Fruit fly (Drosophila melanogaster): ENCODE results near the gene CG33060.

CG33060 gene

DNA sequence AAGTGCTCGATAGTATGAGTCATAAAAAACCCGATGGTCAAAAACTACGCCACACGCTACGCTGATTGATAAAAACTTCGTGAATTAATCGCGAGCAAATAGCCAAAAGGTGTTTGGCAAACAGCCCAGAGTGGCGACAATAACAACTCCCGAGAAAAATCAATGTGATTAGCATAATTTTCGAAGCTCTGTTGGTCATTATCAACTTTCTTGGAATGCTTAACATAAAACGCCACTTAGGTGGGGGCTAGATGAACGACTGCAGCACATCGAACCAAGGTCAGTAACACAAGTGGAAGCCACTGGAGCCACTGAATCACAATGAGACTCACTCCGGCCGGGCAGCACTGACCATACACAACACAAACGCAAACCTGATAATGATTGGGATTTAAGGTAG is 6.9 kb downstream of the CG33060 start:
- TF ChIP-seq Blimp-1 (GFP tag; optimal IDR thresholded peaks at IDR 0.05), result no peak
- TF ChIP-seq Gug (GFP tag; IDR thresholded peaks at IDR 0.05), result no peak
- TF ChIP-seq OdsH (GFP tag; optimal IDR thresholded peaks at IDR 0.05), result no peak
- TF ChIP-seq Hr39 (GFP tag; optimal IDR thresholded peaks at IDR 0.05), result no peak
- TF ChIP-seq Lpt (GFP tag; optimal IDR thresholded peaks at IDR 0.05), result no peak
- no peak for TF ChIP-seq pdm3 (GFP tag; optimal IDR thresholded peaks at IDR 0.05)
- TF ChIP-seq CG10631 (GFP tag; optimal IDR thresholded peaks at IDR 0.05), result no peak
- no peak for TF ChIP-seq fkh (GFP tag; optimal IDR thresholded peaks at IDR 0.05)
- no peak for TF ChIP-seq CG9139 (GFP tag; optimal IDR thresholded peaks at IDR 0.05)

DNA sequence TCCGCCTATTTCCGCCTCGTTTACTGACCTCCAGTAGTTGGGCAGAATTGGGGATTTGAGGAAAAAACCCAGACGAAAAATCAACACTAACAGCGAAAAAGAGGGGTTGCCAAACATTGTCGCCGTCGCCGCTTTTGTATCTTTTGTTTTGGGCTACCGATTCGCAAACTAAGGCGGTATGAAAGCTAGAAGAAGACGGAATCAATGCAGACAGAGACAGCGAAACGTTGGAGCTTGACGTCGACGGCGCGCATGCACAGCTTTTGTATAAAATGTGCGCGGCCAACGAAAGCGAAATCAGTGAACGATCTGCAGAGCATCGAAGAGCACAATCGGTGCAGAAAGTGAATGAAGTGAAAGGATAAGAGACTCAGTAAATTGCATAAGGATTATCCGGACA is 7.9 kb downstream of the CG33060 start, which contains the start of gene CG4998:
CG4998 (plus strand) TSS at position 301 of the 400 bp plus-strand sequence.
- TF ChIP-seq Eip93F (GFP tag; optimal IDR thresholded peaks at IDR 0.05) (no peak), Lpt (GFP tag; optimal IDR thresholded peaks at IDR 0.05) (no peak), CG6808 (GFP tag; optimal IDR thresholded peaks at IDR 0.05) (no peak), CG8632 (GFP tag; optimal IDR thresholded peaks at IDR 0.05) (no peak), Blimp-1 (GFP tag; optimal IDR thresholded peaks at IDR 0.05) (peak; percentile 75), fd59A (GFP tag; optimal IDR thresholded peaks at IDR 0.05) (no peak), CG9139 (GFP tag; optimal IDR thresholded peaks at IDR 0.05) (no peak), Met (GFP tag; optimal IDR thresholded peaks at IDR 0.05) (no peak)

DNA sequence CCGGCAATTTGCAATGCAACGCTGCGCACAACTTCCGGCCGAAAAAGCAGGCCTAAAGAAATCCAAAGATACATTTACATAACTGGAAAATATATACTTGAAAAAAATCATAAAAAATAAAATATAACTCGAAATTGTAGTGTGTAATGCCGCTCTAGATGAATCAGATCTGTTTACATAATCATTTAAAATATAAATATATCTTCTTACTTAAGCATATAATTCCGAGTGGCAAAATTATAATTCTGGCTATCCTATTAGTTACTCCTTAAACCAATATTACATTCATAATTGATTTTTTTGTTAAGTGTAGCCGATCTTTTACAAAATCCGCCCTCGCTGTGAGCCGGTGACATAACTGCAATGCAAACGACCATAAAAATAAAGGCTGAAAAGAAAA is 8.6 kb downstream of the CG33060 start:
- peak; percentile 34; the same call in 1 of the 3 replicates for TF ChIP-seq CG6163 (GFP tag; IDR thresholded peaks at IDR 0.05)
- TF ChIP-seq Hr4 (GFP tag; optimal IDR thresholded peaks at IDR 0.05), result peak; percentile 64
- peak; percentile 69 for TF ChIP-seq CG15336 (GFP tag; IDR thresholded peaks at IDR 0.05)
- peak; percentile 31; the same call in 1 of the 3 replicates for TF ChIP-seq eg (GFP tag; IDR thresholded peaks at IDR 0.05)
- peak; percentile 81 for TF ChIP-seq Eip78C (GFP tag)
- peak; percentile 74 for TF ChIP-seq CG8119 (GFP tag; IDR thresholded peaks at IDR 0.05)
- no peak for TF ChIP-seq Sox14 (GFP tag; optimal IDR thresholded peaks at IDR 0.05)
- TF ChIP-seq CG4318 (GFP tag; optimal IDR thresholded peaks at IDR 0.05), result peak; percentile 28
- TF ChIP-seq CG32006 (GFP tag; optimal IDR thresholded peaks at IDR 0.05), result no peak
- TF ChIP-seq CG34406 (GFP tag; optimal IDR thresholded peaks at IDR 0.05), result peak; percentile 9
- no peak for TF ChIP-seq CG31627 (GFP tag; optimal IDR thresholded peaks at IDR 0.05)
- TF ChIP-seq salr (GFP tag; optimal IDR thresholded peaks at IDR 0.05), result peak in 1 of 2 experiments; percentile 15

DNA sequence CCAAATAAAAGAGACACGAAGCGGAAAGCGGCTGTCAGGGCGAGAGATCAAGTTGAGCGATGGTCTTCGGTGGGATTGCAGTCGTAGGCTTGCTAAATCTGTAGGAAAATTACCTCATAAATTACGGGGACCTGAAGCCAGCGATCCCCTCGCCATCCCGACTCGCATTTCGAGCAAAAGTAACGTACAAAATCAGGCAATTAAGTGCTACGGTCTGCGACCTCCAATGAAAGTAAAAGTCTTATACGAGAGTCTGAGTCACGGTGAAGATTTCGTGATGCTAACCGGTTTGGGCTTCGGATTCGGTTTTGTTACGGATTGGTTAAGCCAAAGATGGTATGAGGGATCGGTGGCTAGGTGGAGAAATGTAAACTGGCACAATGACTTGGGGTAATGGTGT is 9.0 kb downstream of the CG33060 start:
- TF ChIP-seq esn (GFP tag; optimal IDR thresholded peaks at IDR 0.05), result no peak
- no peak for TF ChIP-seq Eip78C (GFP tag)
- no peak for TF ChIP-seq CG6854 (GFP tag; optimal IDR thresholded peaks at IDR 0.05)
- TF ChIP-seq pdm3 (GFP tag; optimal IDR thresholded peaks at IDR 0.05), result no peak
- TF ChIP-seq Blimp-1 (GFP tag; optimal IDR thresholded peaks at IDR 0.05), result peak; percentile 90
- no peak for TF ChIP-seq fd85E (GFP tag; optimal IDR thresholded peaks at IDR 0.05)
- TF ChIP-seq CG16779 (tag; optimal IDR thresholded peaks at IDR 0.05), result no peak
- no peak for TF ChIP-seq lz (GFP tag; optimal IDR thresholded peaks at IDR 0.05)

dm6 chr3L:16346023-16346422 is 15.2 kb downstream of the CG33060 start, which contains the start of gene CG33257:
Gene CG33257, plus strand, starts transcription at chr3L:16346323.
- TF ChIP-seq CG11762 (GFP tag; optimal IDR thresholded peaks at IDR 0.05; ENCODE audit: insufficient read depth) (no peak), CG11902 (GFP tag; optimal IDR thresholded peaks at IDR 0.05) (no peak), CG6854 (GFP tag; optimal IDR thresholded peaks at IDR 0.05) (no peak), CG4318 (GFP tag; optimal IDR thresholded peaks at IDR 0.05) (no peak), fkh (GFP tag; optimal IDR thresholded peaks at IDR 0.05) (no peak), Ets21C (GFP tag; optimal IDR thresholded peaks at IDR 0.05) (no peak), CG6276 (GFP tag; optimal IDR thresholded peaks at IDR 0.05) (no peak), Hr38 (GFP tag; optimal IDR thresholded peaks at IDR 0.05) (no peak)
